ENCODE assay signal across 1 fruit fly cellular context in genomic region chr3R:11778012-11778865, dm6.
TF ChIP-seq lines count a peak whose summit lies in the region.

No protein-coding gene starts in this region.

TF ChIP-seq in whole organism, embryonic, 481 proteins besides CTCF, POLR2A, EP300 and RAD21 (continued from another document and continues in another):
- TF ChIP-seq CG8290 (GFP tag; optimal IDR thresholded peaks at IDR 0.05; lab: Kevin White, UChicago) (peak; percentile 49), CG8290 (tag; optimal IDR thresholded peaks at IDR 0.05; lab: Kevin White, UChicago) (peak; percentile 6 to 77), CG2875 (GFP tag; optimal IDR thresholded peaks at IDR 0.05; lab: Kevin White, UChicago) (peak; percentile 23), bab2 (GFP tag; optimal IDR thresholded peaks at IDR 0.05; lab: Kevin White, UChicago) (peak; percentile 10), Stat92E (GFP tag; optimal IDR thresholded peaks at IDR 0.05; lab: Kevin White, UChicago) (peak in 1 of 3 experiments; percentile 74), trh (GFP tag; optimal IDR thresholded peaks at IDR 0.05; lab: Kevin White, UChicago) (no peak), CG2889 (GFP tag; IDR thresholded peaks at IDR 0.05; lab: Robert Waterston, UW) (no peak), CG6813 (GFP tag; optimal IDR thresholded peaks at IDR 0.05; lab: Kevin White, UChicago) (peak; percentile 74), Ada2b (GFP tag; IDR thresholded peaks at IDR 0.05; lab: Robert Waterston, UW) (no peak), CG15011 (GFP tag; optimal IDR thresholded peaks at IDR 0.05; lab: Kevin White, UChicago) (peak; percentile 44), br (optimal IDR thresholded peaks at IDR 0.05; lab: Kevin White, UChicago) (no peak), Kr (GFP tag; optimal IDR thresholded peaks at IDR 0.05; lab: Kevin White, UChicago) (peak; percentile 99), Bteb2 (GFP tag; optimal IDR thresholded peaks at IDR 0.05; lab: Kevin White, UChicago) (peak; percentile 23), HLH54F (GFP tag; optimal IDR thresholded peaks at IDR 0.05; lab: Kevin White, UChicago) (peak; percentile 28), tgo (GFP tag; IDR thresholded peaks at IDR 0.05; lab: Robert Waterston, UW) (peak; percentile 57; the same call in 2 of the 3 replicates), Hmr (GFP tag; optimal IDR thresholded peaks at IDR 0.05; lab: Kevin White, UChicago) (peak; percentile 54), CG1792 (GFP tag; optimal IDR thresholded peaks at IDR 0.05; lab: Kevin White, UChicago) (peak; percentile 21), Trl (optimal IDR thresholded peaks at IDR 0.05; lab: Kevin White, UChicago) (peak in 1 of 2 experiments; percentile 6), Trl (GFP tag; optimal IDR thresholded peaks at IDR 0.05; lab: Kevin White, UChicago) (peak; percentile 51), pum (GFP tag; optimal IDR thresholded peaks at IDR 0.05; lab: Kevin White, UChicago) (no peak), Hmx (GFP tag; optimal IDR thresholded peaks at IDR 0.05; lab: Kevin White, UChicago) (no peak), Asciz (GFP tag; optimal IDR thresholded peaks at IDR 0.05; lab: Kevin White, UChicago) (peak; percentile 77), Awh (GFP tag; IDR thresholded peaks at IDR 0.05; lab: Robert Waterston, UW) (peak; percentile 7; the same call in 1 of the 2 replicates), gcm (GFP tag; optimal IDR thresholded peaks at IDR 0.05; lab: Kevin White, UChicago) (peak; percentile 26), unpg (GFP tag; optimal IDR thresholded peaks at IDR 0.05; lab: Kevin White, UChicago) (no peak), CG6854 (GFP tag; optimal IDR thresholded peaks at IDR 0.05; lab: Kevin White, UChicago) (peak; percentile 45), fru (optimal IDR thresholded peaks at IDR 0.05; lab: Kevin White, UChicago) (no peak), Optix (GFP tag; IDR thresholded peaks at IDR 0.05; lab: Robert Waterston, UW) (no peak), ranshi (GFP tag; IDR thresholded peaks at IDR 0.05; lab: Robert Waterston, UW) (no peak), HLHmδ (GFP tag; optimal IDR thresholded peaks at IDR 0.05; lab: Kevin White, UChicago) (peak; percentile 86), nerfin-2 (GFP tag; IDR thresholded peaks at IDR 0.05; lab: Robert Waterston, UW; ENCODE audit: partially characterized antibody) (peak; percentile 53; the same call in 1 of the 2 replicates), esg (GFP tag; conservative IDR thresholded peaks at IDR 0.05; lab: Robert Waterston, UW) (peak; percentile 59), ftz-f1 (GFP tag; optimal IDR thresholded peaks at IDR 0.05; lab: Kevin White, UChicago) (peak; percentile 26), Deaf1 (tag; optimal IDR thresholded peaks at IDR 0.05; lab: Kevin White, UChicago) (peak; percentile 87), CG3065 (GFP tag; optimal IDR thresholded peaks at IDR 0.05; lab: Kevin White, UChicago) (peak; percentile 2), CG11723 (GFP tag; optimal IDR thresholded peaks at IDR 0.05; lab: Kevin White, UChicago) (peak; percentile 65), CG5245 (GFP tag; optimal IDR thresholded peaks at IDR 0.05; lab: Kevin White, UChicago) (no peak), CG13296 (GFP tag; optimal IDR thresholded peaks at IDR 0.05; lab: Kevin White, UChicago) (peak; percentile 41), ttk (GFP tag; IDR thresholded peaks at IDR 0.05; lab: Robert Waterston, UW) (peak; percentile 19), Elba2 (GFP tag; optimal IDR thresholded peaks at IDR 0.05; lab: Kevin White, UChicago) (no peak), psq (GFP tag; optimal IDR thresholded peaks at IDR 0.05; lab: Kevin White, UChicago) (peak; percentile 6), CG4707 (GFP tag; optimal IDR thresholded peaks at IDR 0.05; lab: Kevin White, UChicago) (peak; percentile 54), CG12236 (GFP tag; optimal IDR thresholded peaks at IDR 0.05; lab: Kevin White, UChicago) (no peak), CG6654 (GFP tag; optimal IDR thresholded peaks at IDR 0.05; lab: Kevin White, UChicago) (peak; percentile 37), Atf6 (GFP tag; IDR thresholded peaks at IDR 0.05; lab: Robert Waterston, UW) (no peak; the same call in 1 of the 2 replicates), cg (GFP tag; optimal IDR thresholded peaks at IDR 0.05; lab: Kevin White, UChicago) (peak; percentile 93), CG12659 (GFP tag; optimal IDR thresholded peaks at IDR 0.05; lab: Kevin White, UChicago) (peak; percentile 77), CG9932 (GFP tag; IDR thresholded peaks at IDR 0.05; lab: Robert Waterston, UW) (peak; percentile 60; the same call in 1 of the 2 replicates), Meics (GFP tag; optimal IDR thresholded peaks at IDR 0.05; lab: Kevin White, UChicago) (peak; percentile 66), CG12391 (tag; optimal IDR thresholded peaks at IDR 0.05; lab: Kevin White, UChicago) (peak; percentile 83), twi (tag; optimal IDR thresholded peaks at IDR 0.05; lab: Kevin White, UChicago) (peak; percentile 43), bigmax (GFP tag; optimal IDR thresholded peaks at IDR 0.05; lab: Kevin White, UChicago) (peak; percentile 28), CG17385 (GFP tag; optimal IDR thresholded peaks at IDR 0.05; lab: Kevin White, UChicago) (peak; percentile 49), CG33557 (GFP tag; optimal IDR thresholded peaks at IDR 0.05; lab: Kevin White, UChicago) (peak; percentile 81), Doc3 (GFP tag; IDR thresholded peaks at IDR 0.05; lab: Robert Waterston, UW; ENCODE audit: partially characterized antibody) (no peak), Lpt (GFP tag; optimal IDR thresholded peaks at IDR 0.05; lab: Kevin White, UChicago) (no peak), Dbx (GFP tag; IDR thresholded peaks at IDR 0.05; lab: Robert Waterston, UW) (peak; percentile 59; the same call in 2 of the 3 replicates), CG4617 (GFP tag; optimal IDR thresholded peaks at IDR 0.05; lab: Kevin White, UChicago; ENCODE audit: borderline replicate concordance) (peak; percentile 27), H15 (GFP tag; IDR thresholded peaks at IDR 0.05; lab: Robert Waterston, UW) (peak; percentile 34; the same call in 1 of the 3 replicates), ro (GFP tag; IDR thresholded peaks at IDR 0.05; lab: Robert Waterston, UW) (no peak), NC2α (GFP tag; optimal IDR thresholded peaks at IDR 0.05; lab: Kevin White, UChicago) (peak; percentile 43), CG17328 (GFP tag; IDR thresholded peaks at IDR 0.05; lab: Robert Waterston, UW) (peak; percentile 54; the same call in 1 of the 2 replicates), CG12942 (GFP tag; optimal IDR thresholded peaks at IDR 0.05; lab: Kevin White, UChicago) (peak; percentile 37), Ets65A (GFP tag; lab: Kevin White, UChicago) (peak; percentile 72), Sry-β (GFP tag; optimal IDR thresholded peaks at IDR 0.05; lab: Kevin White, UChicago) (no peak), CG7786 (GFP tag; optimal IDR thresholded peaks at IDR 0.05; lab: Kevin White, UChicago) (no peak), Sin3A (optimal IDR thresholded peaks at IDR 0.05; lab: Kevin White, UChicago) (no peak), phol (tag; optimal IDR thresholded peaks at IDR 0.05; lab: Kevin White, UChicago) (peak; percentile 65), maf-S (GFP tag; optimal IDR thresholded peaks at IDR 0.05; lab: Kevin White, UChicago) (no peak), CG10366 (GFP tag; IDR thresholded peaks at IDR 0.05; lab: Robert Waterston, UW) (peak; percentile 22; the same call in 1 of the 2 replicates), zfh1 (GFP tag; IDR thresholded peaks at IDR 0.05; lab: Robert Waterston, UW) (peak; percentile 26; the same call in 2 of the 3 replicates), sim (GFP tag; IDR thresholded peaks at IDR 0.05; lab: Robert Waterston, UW) (0 out of 2 replicates have a peak, but pooled peaks have one; percentile 26), p53 (GFP tag; optimal IDR thresholded peaks at IDR 0.05; lab: Kevin White, UChicago) (no peak), Mad (GFP tag; optimal IDR thresholded peaks at IDR 0.05; lab: Kevin White, UChicago) (peak; percentile 6), CG2202 (tag; optimal IDR thresholded peaks at IDR 0.05; lab: Kevin White, UChicago) (no peak), Jarid2 (GFP tag; optimal IDR thresholded peaks at IDR 0.05; lab: Kevin White, UChicago) (peak; percentile 95), CG14014 (GFP tag; IDR thresholded peaks at IDR 0.05; lab: Robert Waterston, UW) (no peak; the same call in 1 of the 2 replicates), CG12769 (tag; optimal IDR thresholded peaks at IDR 0.05; lab: Kevin White, UChicago) (peak; percentile 76), Gug (GFP tag; IDR thresholded peaks at IDR 0.05; lab: Robert Waterston, UW) (peak; percentile 45; the same call in 2 of the 4 replicates), Poxn (GFP tag; IDR thresholded peaks at IDR 0.05; lab: Robert Waterston, UW) (no peak), eyg (GFP tag; optimal IDR thresholded peaks at IDR 0.05; lab: Kevin White, UChicago) (peak; percentile 6), CG17361 (GFP tag; IDR thresholded peaks at IDR 0.05; lab: Robert Waterston, UW) (peak; percentile 85), exex (tag; optimal IDR thresholded peaks at IDR 0.05; lab: Kevin White, UChicago) (peak; percentile 7), vfl (GFP tag; optimal IDR thresholded peaks at IDR 0.05; lab: Kevin White, UChicago) (peak; percentile 16), CoRest (tag; optimal IDR thresholded peaks at IDR 0.05; lab: Kevin White, UChicago) (peak; percentile 84), so (GFP tag; IDR thresholded peaks at IDR 0.05; lab: Robert Waterston, UW) (no peak), gt (GFP tag; IDR thresholded peaks at IDR 0.05; lab: Robert Waterston, UW) (no peak), az2 (GFP tag; optimal IDR thresholded peaks at IDR 0.05; lab: Kevin White, UChicago) (peak; percentile 80), grau (tag; optimal IDR thresholded peaks at IDR 0.05; lab: Kevin White, UChicago) (peak; percentile 70), wek (GFP tag; optimal IDR thresholded peaks at IDR 0.05; lab: Kevin White, UChicago) (peak; percentile 8), fu2 (GFP tag; optimal IDR thresholded peaks at IDR 0.05; lab: Kevin White, UChicago) (no peak), CG10565 (GFP tag; optimal IDR thresholded peaks at IDR 0.05; lab: Kevin White, UChicago) (peak; percentile 21), CG17802 (tag; optimal IDR thresholded peaks at IDR 0.05; lab: Kevin White, UChicago) (peak; percentile 0), prd (optimal IDR thresholded peaks at IDR 0.05; lab: Kevin White, UChicago) (no peak), prd (GFP tag; IDR thresholded peaks at IDR 0.05; lab: Robert Waterston, UW) (peak; percentile 68; the same call in 2 of the 3 replicates), ash1 (GFP tag; optimal IDR thresholded peaks at IDR 0.05; lab: Kevin White, UChicago) (no peak), Pdp1 (GFP tag; optimal IDR thresholded peaks at IDR 0.05; lab: Kevin White, UChicago) (peak in 1 of 2 experiments; percentile 42), gro (GFP tag; optimal IDR thresholded peaks at IDR 0.05; lab: Kevin White, UChicago) (peak; percentile 73), z (GFP tag; IDR thresholded peaks at IDR 0.05; lab: Robert Waterston, UW) (peak; percentile 55; the same call in 2 of the 3 replicates), dmrt11E (tag; optimal IDR thresholded peaks at IDR 0.05; lab: Kevin White, UChicago) (peak; percentile 79), CG12219 (GFP tag; optimal IDR thresholded peaks at IDR 0.05; lab: Kevin White, UChicago) (no peak), crp (GFP tag; optimal IDR thresholded peaks at IDR 0.05; lab: Kevin White, UChicago) (peak in 1 of 2 experiments; percentile 13), vvl (GFP tag; IDR thresholded peaks at IDR 0.05; lab: Robert Waterston, UW) (0 out of 2 replicates have a peak, but pooled peaks have one; percentile 26), CG1024 (GFP tag; IDR thresholded peaks at IDR 0.05; lab: Robert Waterston, UW) (no peak; the same call in 1 of the 2 replicates), mld (GFP tag; IDR thresholded peaks at IDR 0.05; lab: Robert Waterston, UW; ENCODE audit: partially characterized antibody) (no peak), CG11696 (GFP tag; IDR thresholded peaks at IDR 0.05; lab: Robert Waterston, UW) (no peak), CG6254 (GFP tag; optimal IDR thresholded peaks at IDR 0.05; lab: Kevin White, UChicago) (peak; percentile 65), CG6272 (GFP tag; IDR thresholded peaks at IDR 0.05; lab: Robert Waterston, UW) (no peak), Dll (GFP tag; IDR thresholded peaks at IDR 0.05; lab: Robert Waterston, UW; ENCODE audit: partially characterized antibody) (peak; percentile 33; the same call in 1 of the 4 replicates), CG3407 (GFP tag; optimal IDR thresholded peaks at IDR 0.05; lab: Kevin White, UChicago) (peak; percentile 47), croc (GFP tag; conservative IDR thresholded peaks at IDR 0.05; lab: Robert Waterston, UW) (no peak; the same call in 2 of the 3 replicates), bowl (GFP tag; IDR thresholded peaks at IDR 0.05; lab: Robert Waterston, UW) (peak; percentile 41; the same call in 1 of the 2 replicates), lov (optimal IDR thresholded peaks at IDR 0.05; lab: Kevin White, UChicago) (no peak), lov (GFP tag; IDR thresholded peaks at IDR 0.05; lab: Robert Waterston, UW) (0 out of 3 replicates have a peak, but pooled peaks have one; percentile 67), pho (GFP tag; optimal IDR thresholded peaks at IDR 0.05; lab: Kevin White, UChicago) (peak; percentile 30), fd3F (GFP tag; optimal IDR thresholded peaks at IDR 0.05; lab: Kevin White, UChicago) (peak; percentile 27), Gsc (GFP tag; IDR thresholded peaks at IDR 0.05; lab: Robert Waterston, UW) (peak; percentile 33; the same call in 1 of the 2 replicates), CG10274 (GFP tag; optimal IDR thresholded peaks at IDR 0.05; lab: Kevin White, UChicago) (peak; percentile 11), CG9817 (tag; optimal IDR thresholded peaks at IDR 0.05; lab: Kevin White, UChicago) (peak; percentile 39), cwo (GFP tag; optimal IDR thresholded peaks at IDR 0.05; lab: Kevin White, UChicago) (peak; percentile 41), CG14441 (GFP tag; IDR thresholded peaks at IDR 0.05; lab: Robert Waterston, UW) (no peak; the same call in 1 of the 2 replicates), CG10979 (tag; optimal IDR thresholded peaks at IDR 0.05; lab: Kevin White, UChicago) (peak; percentile 54), pzg (GFP tag; optimal IDR thresholded peaks at IDR 0.05; lab: Kevin White, UChicago) (peak; percentile 2), cas (GFP tag; IDR thresholded peaks at IDR 0.05; lab: Robert Waterston, UW) (no peak), D (optimal IDR thresholded peaks at IDR 0.05; lab: Kevin White, UChicago) (peak; percentile 86), D (GFP tag; optimal IDR thresholded peaks at IDR 0.05; lab: Kevin White, UChicago) (peak; percentile 75), CG14667 (GFP tag; IDR thresholded peaks at IDR 0.05; lab: Robert Waterston, UW) (0 out of 2 replicates have a peak, but pooled peaks have one; percentile 18), jigr1 (GFP tag; IDR thresholded peaks at IDR 0.05; lab: Robert Waterston, UW) (no peak)
